Worm (Caenorhabditis elegans): ENCODE data around the gene ZC13.10.

DNA sequence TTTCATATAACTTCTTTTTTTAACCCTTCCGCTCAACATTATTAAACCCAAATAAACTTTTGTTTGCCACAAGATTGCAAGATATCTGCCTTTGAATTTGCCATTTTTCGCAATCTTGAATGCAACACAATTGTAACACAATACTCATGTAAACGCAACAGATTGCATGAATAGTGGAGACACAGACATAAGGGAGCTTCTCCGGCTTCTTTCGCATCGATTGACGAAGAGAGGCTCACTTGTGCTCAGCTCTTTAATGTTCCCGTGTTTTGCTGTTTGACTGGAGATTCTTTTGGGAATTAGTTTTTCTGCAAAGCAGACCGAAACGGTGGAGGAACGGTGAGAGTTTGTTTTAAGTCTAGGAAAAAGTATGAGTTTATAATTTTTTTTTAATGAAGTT, 43.0 kb downstream of the ZC13.10 start, which contains the start of gene F56F10.2:
- no peak for TF ChIP-seq tbx-37 (GFP tag; conservative IDR thresholded peaks at IDR 0.05)
- TF ChIP-seq aly-1 (tag; optimal IDR thresholded peaks at IDR 0.05): no peak
- no peak for TF ChIP-seq ama-1 (optimal IDR thresholded peaks at IDR 0.05)
- no peak for TF ChIP-seq pes-1 (GFP tag; IDR thresholded peaks at IDR 0.05)
- no peak for TF ChIP-seq ets-7 (tag; optimal IDR thresholded peaks at IDR 0.05)
- no peak for TF ChIP-seq B0310.2 (tag; optimal IDR thresholded peaks at IDR 0.05)
- no peak for TF ChIP-seq tra-4 (tag; optimal IDR thresholded peaks at IDR 0.05)
- peak; percentile 31 for TF ChIP-seq F13C5.2 (tag; optimal IDR thresholded peaks at IDR 0.05)
